Worm (Caenorhabditis elegans) whole organism, L4 larva: ENCODE data around the gene Y80D4G.2.

Experiments
- F26F4.8 ChIP-seq: fragments of 200-800 bp; sonication (Bioruptor generic); conservative IDR thresholded peaks from 2 replicates; pipeline ENCODE4 v1.3.6; 2022; ENCODE audit warnings: missing genetic modification characterization, missing compliant biosample characterization
- F37D6.2 ChIP-seq: sonication (generic microtip); optimal IDR thresholded peaks from 2 replicates; lab custom pipeline; 2016; ENCODE audit warnings: mild to moderate bottlenecking, missing genetic modification characterization, missing compliant biosample characterization
- F44E2.7 ChIP-seq: fragments of 200-800 bp; sonication (Bioruptor generic); IDR thresholded peaks from 2 replicates; pipeline ENCODE4 v2.1.2; 2022; ENCODE audit warnings: missing genetic modification characterization, missing compliant biosample characterization
- Y5F2A.4 ChIP-seq: fragments of 200-800 bp; sonication (Bioruptor generic); optimal IDR thresholded peaks from 2 replicates; lab custom pipeline; 2018; ENCODE audit warnings: mild to moderate bottlenecking, missing genetic modification characterization, missing compliant biosample characterization
- ZK546.5 ChIP-seq, 2 experiments: sonication (generic microtip); optimal IDR thresholded peaks; 2 replicates each; lab custom pipeline; 2017; ENCODE audit warnings: missing biosample characterization in 2 of 2, missing genetic modification characterization in 2 of 2
- aha-1 ChIP-seq: fragments of 150-350 bp; peaks from one replicate; lab custom pipeline; 2014; ENCODE audit warnings: missing biosample characterization, missing genetic modification characterization
- ama-1 ChIP-seq: fragments of 150-350 bp; optimal IDR thresholded peaks from 2 replicates; lab custom pipeline; 2014; ENCODE audit warnings: inconsistent platforms, mixed read lengths
- arid-1 ChIP-seq: fragments of 200-800 bp; sonication (Bioruptor generic); conservative IDR thresholded peaks from 2 replicates; pipeline ENCODE4 v1.3.6; 2022; ENCODE audit warnings: missing genetic modification reagents, missing genetic modification characterization, missing compliant biosample characterization
- ceh-20 ChIP-seq: fragments of 200-800 bp; sonication (Bioruptor generic); IDR thresholded peaks from 2 replicates; pipeline ENCODE4 v1.3.6; 2022; ENCODE audit warnings: missing genetic modification reagents, missing genetic modification characterization, missing compliant biosample characterization
- ceh-28 ChIP-seq: fragments of 150-350 bp; optimal IDR thresholded peaks from 2 replicates; lab custom pipeline; 2014; ENCODE audit warnings: missing biosample characterization, missing genetic modification reagents, missing genetic modification characterization
- ceh-44 ChIP-seq: fragments of 200-800 bp; sonication (Bioruptor generic); IDR thresholded peaks from 2 replicates; pipeline ENCODE4 v1.3.6; 2022; ENCODE audit warnings: missing genetic modification reagents, missing genetic modification characterization, missing compliant biosample characterization
- ces-1 ChIP-seq: fragments of 150-350 bp; sonication (generic microtip); optimal IDR thresholded peaks from 4 replicates; lab custom pipeline; 2014; ENCODE audit warnings: missing biosample characterization, missing genetic modification reagents, missing genetic modification characterization
- daf-8 ChIP-seq: fragments of 200-800 bp; sonication (Bioruptor generic); IDR thresholded peaks from 2 replicates; pipeline ENCODE4 v1.3.6; 2022; ENCODE audit warnings: missing genetic modification characterization, missing compliant biosample characterization
- dmd-8 ChIP-seq: fragments of 200-800 bp; sonication (Bioruptor generic); IDR thresholded peaks from 2 replicates; pipeline ENCODE4 v1.3.6; 2022; ENCODE audit warnings: missing genetic modification characterization, missing compliant biosample characterization
- dve-1 ChIP-seq: sonication (generic microtip); optimal IDR thresholded peaks from 2 replicates; lab custom pipeline; 2017; ENCODE audit warnings: antibody characterized with exemption, mild to moderate bottlenecking, missing genetic modification characterization, missing compliant biosample characterization; ENCODE audit not compliant: insufficient read depth
- egl-27 ChIP-seq: sonication (generic microtip); optimal IDR thresholded peaks from 3 replicates; lab custom pipeline; 2017; ENCODE audit warnings: missing biosample characterization, missing genetic modification reagents, missing genetic modification characterization
- egl-43 ChIP-seq: fragments of 200-800 bp; sonication (Bioruptor generic); IDR thresholded peaks from 2 replicates; pipeline ENCODE4 v1.3.6; 2022; ENCODE audit warnings: missing genetic modification reagents, missing genetic modification characterization, missing compliant biosample characterization
- fos-1 ChIP-seq: fragments of 150-350 bp; optimal IDR thresholded peaks from 2 replicates; lab custom pipeline; 2014; ENCODE audit warnings: missing biosample characterization, missing genetic modification characterization
- hif-1 ChIP-seq, 2 experiments: sonication (generic microtip); optimal IDR thresholded peaks; 2 replicates each; lab custom pipeline; 2016 to 2017; ENCODE audit warnings: missing compliant biosample characterization in 2 of 2, missing genetic modification characterization in 2 of 2, missing genetic modification reagents in 2 of 2, missing genotype in 2 of 2, mild to moderate bottlenecking in 1 of 2
- hlh-11 ChIP-seq: fragments of 200-800 bp; sonication (Bioruptor generic); optimal IDR thresholded peaks from 2 replicates; lab custom pipeline; 2018; ENCODE audit warnings: mild to moderate bottlenecking, missing genetic modification characterization, missing compliant biosample characterization
- jun-1 ChIP-seq: fragments of 150-350 bp; optimal IDR thresholded peaks from 2 replicates; lab custom pipeline; 2014; ENCODE audit warnings: missing biosample characterization, missing genetic modification reagents, missing genetic modification characterization
- lim-7 ChIP-seq: fragments of 200-800 bp; sonication (Bioruptor generic); IDR thresholded peaks from 2 replicates; pipeline ENCODE4 v1.3.6; 2022; ENCODE audit warnings: missing genetic modification characterization, missing compliant biosample characterization
- lin-29 ChIP-seq: fragments of 200-800 bp; sonication (Bioruptor generic); IDR thresholded peaks from 2 replicates; pipeline ENCODE4 v1.3.6; 2022; ENCODE audit warnings: missing genetic modification reagents, missing genetic modification characterization, missing compliant biosample characterization
- lsy-2 ChIP-seq, 2 experiments: fragments of 150-350 bp in 1 of 2; sonication (generic microtip) in 1 of 2; optimal IDR thresholded peaks; 2 replicates each; lab custom pipeline; 2014 to 2017; ENCODE audit warnings: missing biosample characterization in 2 of 2, missing genetic modification characterization in 2 of 2
- madf-9 ChIP-seq: fragments of 200-800 bp; sonication (Bioruptor generic); conservative IDR thresholded peaks from 2 replicates; pipeline ENCODE4 v1.3.6; 2022; ENCODE audit warnings: missing genetic modification reagents, missing genetic modification characterization, missing compliant biosample characterization
- mdl-1 ChIP-seq, 2 experiments: fragments of 150-350 bp in 1 of 2; sonication (generic microtip) in 1 of 2; optimal IDR thresholded peaks; 2 replicates each; lab custom pipeline; 2014 to 2017; ENCODE audit warnings: missing biosample characterization in 2 of 2, missing genetic modification characterization in 2 of 2
- nhr-102 ChIP-seq: sonication (generic microtip); optimal IDR thresholded peaks from 2 replicates; lab custom pipeline; 2016; ENCODE audit warnings: mild to moderate bottlenecking, missing genetic modification characterization, moderate library complexity, missing compliant biosample characterization
- nhr-11 ChIP-seq: fragments of 150-350 bp; optimal IDR thresholded peaks from 2 replicates; lab custom pipeline; 2014; ENCODE audit warnings: missing biosample characterization, missing genetic modification characterization
- nhr-25 ChIP-seq: sonication (generic microtip); optimal IDR thresholded peaks from 2 replicates; lab custom pipeline; 2017; ENCODE audit warnings: missing genetic modification characterization, mild to moderate bottlenecking, missing compliant biosample characterization, antibody characterized with exemption, moderate library complexity, borderline replicate concordance; ENCODE audit not compliant: insufficient read depth
- nhr-41 ChIP-seq: fragments of 200-800 bp; sonication (Bioruptor generic); IDR thresholded peaks from 2 replicates; pipeline ENCODE4 v1.3.6; 2022; ENCODE audit warnings: missing genetic modification reagents, missing genetic modification characterization, missing compliant biosample characterization
- nhr-48 ChIP-seq: sonication (generic microtip); optimal IDR thresholded peaks from 2 replicates; lab custom pipeline; 2016; ENCODE audit warnings: mild to moderate bottlenecking, missing genetic modification characterization, missing compliant biosample characterization
- nhr-76 ChIP-seq: fragments of 150-350 bp; optimal IDR thresholded peaks from 2 replicates; lab custom pipeline; 2014; ENCODE audit warnings: missing biosample characterization, missing genetic modification characterization
- pha-4 ChIP-seq, 2 experiments: fragments of 150-350 bp in 1 of 2; fragments of 200-800 bp in 1 of 2; sonication (Bioruptor generic) in 1 of 2; IDR thresholded peaks in 1 of 2; optimal IDR thresholded peaks in 1 of 2; 2 replicates each; pipeline versions ENCODE4 v1.3.6 to Lab custom; 2014 to 2022; ENCODE audit warnings: missing genetic modification characterization in 2 of 2, missing genetic modification reagents in 2 of 2, missing biosample characterization in 1 of 2, missing compliant biosample characterization in 1 of 2
- pqm-1 ChIP-seq: sonication (generic microtip); optimal IDR thresholded peaks from 2 replicates; lab custom pipeline; 2017; ENCODE audit warnings: missing biosample characterization, missing genetic modification characterization
- saeg-2 ChIP-seq: fragments of 200-800 bp; sonication (Bioruptor generic); IDR thresholded peaks from 2 replicates; pipeline ENCODE4 v1.3.6; 2022; ENCODE audit warnings: missing genetic modification reagents, missing genetic modification characterization, missing compliant biosample characterization
- set-16 ChIP-seq: fragments of 200-800 bp; sonication (Bioruptor generic); IDR thresholded peaks from 2 replicates; pipeline ENCODE4 v1.3.6; 2022; ENCODE audit warnings: missing genetic modification reagents, missing genetic modification characterization, missing compliant biosample characterization
- skn-1 ChIP-seq: fragments of 150-350 bp; optimal IDR thresholded peaks from 2 replicates; lab custom pipeline; 2014; ENCODE audit warnings: missing biosample characterization, missing genetic modification characterization
- tag-97 ChIP-seq: fragments of 200-800 bp; sonication (Bioruptor generic); IDR thresholded peaks from 2 replicates; pipeline ENCODE4 v1.3.6; 2022; ENCODE audit warnings: missing genetic modification characterization, missing compliant biosample characterization
- unc-130 ChIP-seq: sonication (generic microtip); optimal IDR thresholded peaks from 2 replicates; lab custom pipeline; 2016; ENCODE audit warnings: missing genetic modification reagents, missing genetic modification characterization, missing compliant biosample characterization
- unc-39 ChIP-seq: sonication (generic microtip); optimal IDR thresholded peaks from 2 replicates; lab custom pipeline; 2017; ENCODE audit warnings: missing biosample characterization, missing genetic modification characterization
- unc-62 ChIP-seq, 3 experiments: fragments of 150-350 bp in 1 of 3; sonication (generic microtip); optimal IDR thresholded peaks in 2 of 3; peaks in 1 of 3; 1 replicate in 1 of 3; 2 replicates in 2 of 3; lab custom pipeline; 2014 to 2017; ENCODE audit warnings: missing biosample characterization in 3 of 3, missing genetic modification characterization in 3 of 3, missing genetic modification reagents in 3 of 3, missing genotype in 1 of 3
- zag-1 ChIP-seq: fragments of 150-350 bp; optimal IDR thresholded peaks from 2 replicates; lab custom pipeline; 2014; ENCODE audit warnings: missing biosample characterization, missing genetic modification characterization
- zfp-3 ChIP-seq: fragments of 200-800 bp; sonication (Bioruptor generic); conservative IDR thresholded peaks from 2 replicates; pipeline ENCODE4 v1.3.6; 2022; ENCODE audit warnings: missing genetic modification reagents, missing genetic modification characterization, missing compliant biosample characterization
- zip-11 ChIP-seq: fragments of 200-800 bp; sonication (Bioruptor generic); IDR thresholded peaks from 2 replicates; pipeline ENCODE4 v1.3.6; 2022; ENCODE audit warnings: missing genetic modification characterization, missing compliant biosample characterization
- zip-2 ChIP-seq: fragments of 150-350 bp; optimal IDR thresholded peaks from 2 replicates; lab custom pipeline; 2014; ENCODE audit warnings: missing biosample characterization, missing genetic modification characterization

Gene Y80D4G.2

ce11 chrIII:7555360-7555759 is 39.0 kb downstream of the Y80D4G.2 start, which contains the start of gene ceh-13:
ceh-13 (plus strand) TSS chrIII:7555660.
- TF ChIP-seq dmd-8 (GFP tag; lab: Robert Waterston, UW): no peak
- no peak for TF ChIP-seq F26F4.8 (GFP tag; lab: Robert Waterston, UW)
- TF ChIP-seq nhr-41 (GFP tag; lab: Robert Waterston, UW): no peak
- no peak for TF ChIP-seq ZK546.5 (tag; optimal IDR thresholded peaks at IDR 0.05; lab: Kevin White, UChicago)
- no peak for TF ChIP-seq F44E2.7 (GFP tag; lab: Robert Waterston, UW)
- no peak for TF ChIP-seq dve-1
- TF ChIP-seq pqm-1 (tag; lab: Kevin White, UChicago): no peak
- no peak for TF ChIP-seq ces-1 (GFP tag; lab: Kevin White, UChicago)
- no peak for TF ChIP-seq lsy-2 (tag; optimal IDR thresholded peaks at IDR 0.05; lab: Kevin White, UChicago)
- no peak for TF ChIP-seq lin-29 (GFP tag; lab: Robert Waterston, UW)
- TF ChIP-seq F37D6.2 (tag; lab: Kevin White, UChicago): no peak
- no peak for TF ChIP-seq tag-97 (GFP tag; lab: Robert Waterston, UW)
- TF ChIP-seq nhr-102 (tag; lab: Kevin White, UChicago): no peak
- no peak for TF ChIP-seq nhr-48 (tag; lab: Kevin White, UChicago)

- no peak for TF ChIP-seq jun-1 (tag; lab: Kevin White, UChicago)
- no peak for TF ChIP-seq hif-1 (tag; optimal IDR thresholded peaks at IDR 0.05; lab: Kevin White, UChicago)
- no peak for TF ChIP-seq F26F4.8 (GFP tag; lab: Robert Waterston, UW)
- no peak for TF ChIP-seq nhr-102 (tag; lab: Kevin White, UChicago)
- peak in 1 of 2 experiments; percentile 99 for TF ChIP-seq unc-62 (GFP tag; optimal IDR thresholded peaks at IDR 0.05 in 1 of 2; lab: Kevin White, UChicago)
- no peak for TF ChIP-seq unc-62 (tag; optimal IDR thresholded peaks at IDR 0.05; lab: Kevin White, UChicago)
- TF ChIP-seq daf-8: no peak
- no peak for TF ChIP-seq egl-43 (GFP tag; lab: Robert Waterston, UW)
- TF ChIP-seq egl-27 (tag; lab: Kevin White, UChicago): no peak
- TF ChIP-seq lim-7 (GFP tag; lab: Robert Waterston, UW): no peak
- no peak for TF ChIP-seq nhr-11 (tag; lab: Kevin White, UChicago)
- TF ChIP-seq nhr-48 (tag; lab: Kevin White, UChicago): no peak
- TF ChIP-seq mdl-1 (tag; optimal IDR thresholded peaks at IDR 0.05; lab: Kevin White, UChicago): peak in 1 of 2 experiments; percentile 2
- TF ChIP-seq zip-11: no peak
- TF ChIP-seq aha-1 (tag; lab: Kevin White, UChicago): peak; percentile 65
- no peak for TF ChIP-seq ZK546.5 (tag; optimal IDR thresholded peaks at IDR 0.05; lab: Kevin White, UChicago)
- no peak for TF ChIP-seq madf-9 (GFP tag; lab: Robert Waterston, UW)
- no peak for TF ChIP-seq zfp-3
- peak; percentile 81 for TF ChIP-seq ceh-20 (GFP tag; lab: Robert Waterston, UW)
- no peak for TF ChIP-seq pha-4 (GFP tag; IDR thresholded peaks at IDR 0.05; lab: Robert Waterston, UW)
- TF ChIP-seq pha-4 (tag; optimal IDR thresholded peaks at IDR 0.05; lab: Kevin White, UChicago): no peak
- no peak for TF ChIP-seq zag-1
- TF ChIP-seq hlh-11 (tag; lab: Kevin White, UChicago): peak; percentile 8
- TF ChIP-seq set-16: no peak; the same call in 1 of the 2 replicates
- TF ChIP-seq Y5F2A.4 (GFP tag; lab: Kevin White, UChicago): no peak
- no peak for TF ChIP-seq arid-1 (GFP tag; lab: Robert Waterston, UW)
- TF ChIP-seq ama-1 (lab: Kevin White, UChicago): no peak
- TF ChIP-seq saeg-2 (GFP tag; lab: Robert Waterston, UW): no peak
- peak in 1 of 2 experiments; percentile 48 for TF ChIP-seq lsy-2 (tag; optimal IDR thresholded peaks at IDR 0.05; lab: Kevin White, UChicago)
- TF ChIP-seq unc-39 (tag; lab: Kevin White, UChicago): no peak
- TF ChIP-seq ceh-44 (GFP tag; lab: Robert Waterston, UW): no peak
- TF ChIP-seq ces-1 (GFP tag; lab: Kevin White, UChicago): no peak
- no peak for TF ChIP-seq skn-1 (tag; lab: Kevin White, UChicago)
- TF ChIP-seq ceh-28: no peak
- no peak for TF ChIP-seq unc-130
- no peak for TF ChIP-seq nhr-25 (tag; lab: Kevin White, UChicago)
- no peak for TF ChIP-seq nhr-76 (tag; lab: Kevin White, UChicago)
- TF ChIP-seq zip-2 (tag; lab: Kevin White, UChicago): no peak
- no peak for TF ChIP-seq fos-1 (tag; lab: Kevin White, UChicago)
Measured at ce11 chrIII:7554697-7555145, 39.7 kb downstream of the Y80D4G.2 start.
